Fruit fly (Drosophila melanogaster) whole organism, embryonic: ENCODE measurements around the gene CHES-1-like.

ENCODE experiments used
- CG11695 ChIP-seq: fragments of 200-800 bp; sonication (Bioruptor generic); IDR thresholded peaks from 3 replicates; pipeline ENCODE4 v1.3.6; 2022; ENCODE audit warnings: missing biosample characterization, missing genetic modification characterization
- CG12942 ChIP-seq: fragments of 200-800 bp; sonication (Bioruptor generic); optimal IDR thresholded peaks from 3 replicates; lab custom pipeline; 2016; ENCODE audit warnings: missing biosample characterization, missing genetic modification characterization
- CG13123 ChIP-seq: fragments of 200-800 bp; sonication (Bioruptor generic); optimal IDR thresholded peaks from 2 replicates; lab custom pipeline; 2016; ENCODE audit warnings: missing biosample characterization, missing genetic modification characterization
- CG14965 ChIP-seq: fragments of 200-800 bp; sonication (Bioruptor generic); optimal IDR thresholded peaks from 2 replicates; lab custom pipeline; 2016; ENCODE audit warnings: missing biosample characterization, missing genetic modification characterization, borderline replicate concordance
- CG15601 ChIP-seq: fragments of 200-800 bp; sonication (Bioruptor generic); optimal IDR thresholded peaks from 3 replicates; lab custom pipeline; 2019; ENCODE audit warnings: missing biosample characterization, mild to moderate bottlenecking, missing genetic modification characterization, moderate library complexity
- CG1603 ChIP-seq: fragments of 200-800 bp; sonication (Bioruptor generic); optimal IDR thresholded peaks from 2 replicates; lab custom pipeline; 2019; ENCODE audit warnings: missing biosample characterization, mild to moderate bottlenecking, missing genetic modification characterization, moderate library complexity
- CG1647 ChIP-seq: fragments of 200-800 bp; sonication (Bioruptor generic); optimal IDR thresholded peaks from 3 replicates; lab custom pipeline; 2016; ENCODE audit warnings: missing biosample characterization, missing genetic modification characterization
- CG17186 ChIP-seq: fragments of 200-800 bp; sonication (Bioruptor generic); optimal IDR thresholded peaks from 3 replicates; lab custom pipeline; 2017; ENCODE audit warnings: missing biosample characterization, missing genetic modification reagents, missing genetic modification characterization
- CG2120 ChIP-seq: fragments of 200-800 bp; sonication (Bioruptor generic); optimal IDR thresholded peaks from 3 replicates; lab custom pipeline; 2016; ENCODE audit warnings: missing biosample characterization, missing genetic modification characterization
- CG3163 ChIP-seq: fragments of 200-800 bp; sonication (Bioruptor generic); optimal IDR thresholded peaks from 3 replicates; lab custom pipeline; 2016; ENCODE audit warnings: missing biosample characterization, missing genetic modification characterization
- CG4360 ChIP-seq: fragments of 200-800 bp; sonication (Bioruptor generic); IDR thresholded peaks from 2 replicates; pipeline ENCODE4 v1.3.6; 2022; ENCODE audit warnings: missing biosample characterization, missing genetic modification characterization
- CG4730 ChIP-seq: fragments of 200-800 bp; sonication (Bioruptor generic); IDR thresholded peaks from 2 replicates; pipeline ENCODE4 v1.3.6; 2022; ENCODE audit warnings: missing biosample characterization, missing genetic modification characterization
- CG6654 ChIP-seq: fragments of 200-800 bp; sonication (Bioruptor generic); optimal IDR thresholded peaks from 2 replicates; lab custom pipeline; 2017; ENCODE audit warnings: missing biosample characterization, mild to moderate bottlenecking, missing genetic modification characterization
- CG6854 ChIP-seq: fragments of 200-800 bp; sonication (Bioruptor generic); optimal IDR thresholded peaks from 3 replicates; lab custom pipeline; 2017; ENCODE audit warnings: missing biosample characterization, mild to moderate bottlenecking, missing genetic modification characterization
- CG8290 ChIP-seq, 3 experiments: fragments of 200-800 bp; sonication (Bioruptor generic); optimal IDR thresholded peaks; 2 replicates each; lab custom pipeline; 2016 to 2019; ENCODE audit warnings: missing biosample characterization in 3 of 3, missing genetic modification characterization in 3 of 3, mild to moderate bottlenecking in 2 of 3, moderate library complexity in 1 of 3
- CG8765 ChIP-seq: fragments of 200-800 bp; sonication (Bioruptor generic); IDR thresholded peaks from 2 replicates; pipeline ENCODE4 v1.3.6; 2022; ENCODE audit warnings: missing biosample characterization, missing genetic modification characterization
- CTCF ChIP-seq: fragments of 200-800 bp; sonication (Bioruptor generic); optimal IDR thresholded peaks from 2 replicates; lab custom pipeline; 2017; ENCODE audit warnings: missing biosample characterization, mild to moderate bottlenecking, missing genetic modification characterization, moderate library complexity
- D19B ChIP-seq: fragments of 200-800 bp; sonication (Bioruptor generic); optimal IDR thresholded peaks from 2 replicates; lab custom pipeline; 2017; ENCODE audit warnings: missing biosample characterization, mild to moderate bottlenecking, missing genetic modification characterization
- Dad ChIP-seq: fragments of 200-800 bp; sonication (Bioruptor generic); optimal IDR thresholded peaks from 3 replicates; lab custom pipeline; 2016; ENCODE audit warnings: missing biosample characterization, missing genetic modification characterization
- Doc3 ChIP-seq: fragments of 200-800 bp; sonication (Bioruptor generic); IDR thresholded peaks from 3 replicates; pipeline ENCODE4 v1.3.6; 2022; ENCODE audit warnings: missing biosample characterization, missing genetic modification characterization; ENCODE audit not compliant: partially characterized antibody
- GATAe ChIP-seq: fragments of 200-800 bp; sonication (Bioruptor generic); conservative IDR thresholded peaks from 2 replicates; pipeline ENCODE4 v1.3.6; 2022; ENCODE audit warnings: missing biosample characterization, missing genetic modification characterization
- NC2β ChIP-seq: fragments of 200-800 bp; sonication (Bioruptor generic); optimal IDR thresholded peaks from 2 replicates; lab custom pipeline; 2016; ENCODE audit warnings: missing biosample characterization, missing genetic modification characterization
- Nf-YB ChIP-seq: fragments of 200-800 bp; sonication (Bioruptor generic); optimal IDR thresholded peaks from 3 replicates; lab custom pipeline; 2019; ENCODE audit warnings: missing biosample characterization, mild to moderate bottlenecking, missing genetic modification characterization, moderate library complexity
- Nf-YC ChIP-seq: fragments of 200-800 bp; optimal IDR thresholded peaks from 3 replicates; lab custom pipeline; 2019; ENCODE audit warnings: missing biosample characterization, mild to moderate bottlenecking, missing genetic modification characterization, moderate library complexity
- Optix ChIP-seq: fragments of 200-800 bp; sonication (Bioruptor generic); IDR thresholded peaks from 3 replicates; pipeline ENCODE4 v1.3.6; 2022; ENCODE audit warnings: missing biosample characterization, missing genetic modification characterization
- Scr ChIP-seq: fragments of 200-800 bp; sonication (Bioruptor generic); IDR thresholded peaks from 2 replicates; pipeline ENCODE4 v1.3.6; 2022; ENCODE audit warnings: missing biosample characterization, missing genetic modification characterization; ENCODE audit not compliant: partially characterized antibody
- al ChIP-seq: fragments of 200-800 bp; sonication (Bioruptor generic); IDR thresholded peaks from 2 replicates; pipeline ENCODE4 v1.3.6; 2022; ENCODE audit warnings: missing biosample characterization, missing genetic modification characterization
- crc ChIP-seq: fragments of 200-800 bp; sonication (Bioruptor generic); optimal IDR thresholded peaks from 2 replicates; lab custom pipeline; 2016; ENCODE audit warnings: missing biosample characterization, missing genetic modification characterization
- dimm ChIP-seq: fragments of 200-800 bp; sonication (Bioruptor generic); IDR thresholded peaks from 2 replicates; pipeline ENCODE4 v1.3.6; 2022; ENCODE audit warnings: missing biosample characterization, missing genetic modification characterization
- dysf ChIP-seq: fragments of 200-800 bp; sonication (Bioruptor generic); IDR thresholded peaks from 3 replicates; pipeline ENCODE4 v1.3.6; 2022; ENCODE audit warnings: missing biosample characterization, missing genetic modification characterization
- ems ChIP-seq: fragments of 200-800 bp; sonication (Bioruptor generic); optimal IDR thresholded peaks from 3 replicates; lab custom pipeline; 2016; ENCODE audit warnings: missing biosample characterization, missing genetic modification characterization
- en ChIP-seq: fragments of 200-800 bp; sonication (Bioruptor generic); optimal IDR thresholded peaks from 2 replicates; lab custom pipeline; 2016; ENCODE audit warnings: missing biosample characterization, missing genetic modification characterization
- esg ChIP-seq: fragments of 200-800 bp; sonication (Bioruptor generic); conservative IDR thresholded peaks from 2 replicates; pipeline ENCODE4 v1.3.6; 2022; ENCODE audit warnings: missing biosample characterization, missing genetic modification characterization
- exex ChIP-seq: fragments of 200-800 bp; sonication (Bioruptor generic); optimal IDR thresholded peaks from 4 replicates; lab custom pipeline; 2018; ENCODE audit warnings: missing biosample characterization, mild to moderate bottlenecking, missing genetic modification characterization, moderate library complexity
- fu2 ChIP-seq: fragments of 200-800 bp; sonication (Bioruptor generic); optimal IDR thresholded peaks from 2 replicates; lab custom pipeline; 2016; ENCODE audit warnings: missing biosample characterization, missing genetic modification characterization
- gcm ChIP-seq: fragments of 200-800 bp; sonication (Bioruptor generic); optimal IDR thresholded peaks from 2 replicates; lab custom pipeline; 2019; ENCODE audit warnings: missing biosample characterization, mild to moderate bottlenecking, missing genetic modification characterization, moderate library complexity
- gfzf ChIP-seq: fragments of 200-800 bp; sonication (Bioruptor generic); optimal IDR thresholded peaks from 2 replicates; lab custom pipeline; 2016; ENCODE audit warnings: missing biosample characterization, mild to moderate bottlenecking, missing genetic modification characterization, moderate library complexity
- hb ChIP-seq: fragments of 200-800 bp; sonication (Bioruptor generic); IDR thresholded peaks from 3 replicates; pipeline ENCODE4 v1.3.6; 2022; ENCODE audit warnings: missing biosample characterization, missing genetic modification characterization; ENCODE audit not compliant: partially characterized antibody
- her ChIP-seq: fragments of 200-800 bp; sonication (Bioruptor generic); optimal IDR thresholded peaks from 2 replicates; lab custom pipeline; 2016; ENCODE audit warnings: missing biosample characterization, missing genetic modification characterization
- repo ChIP-seq: fragments of 200-800 bp; sonication (Bioruptor generic); optimal IDR thresholded peaks from 2 replicates; lab custom pipeline; 2016; ENCODE audit warnings: missing biosample characterization, missing genetic modification characterization
- schlank ChIP-seq: fragments of 200-800 bp; sonication (Bioruptor generic); optimal IDR thresholded peaks from 2 replicates; lab custom pipeline; 2018; ENCODE audit warnings: missing biosample characterization, mild to moderate bottlenecking, missing genetic modification characterization
- sim ChIP-seq: fragments of 200-800 bp; sonication (Bioruptor generic); IDR thresholded peaks from 2 replicates; pipeline ENCODE4 v1.3.6; 2022; ENCODE audit warnings: missing biosample characterization, missing genetic modification characterization
- sima ChIP-seq: fragments of 200-800 bp; sonication (Bioruptor generic); optimal IDR thresholded peaks from 2 replicates; lab custom pipeline; 2016; ENCODE audit warnings: missing biosample characterization, missing genetic modification characterization
- slp2 ChIP-seq: fragments of 200-800 bp; sonication (Bioruptor generic); optimal IDR thresholded peaks from 2 replicates; lab custom pipeline; 2016; ENCODE audit warnings: missing biosample characterization, missing genetic modification characterization
- so ChIP-seq: fragments of 200-800 bp; sonication (Bioruptor generic); IDR thresholded peaks from 3 replicates; pipeline ENCODE4 v1.3.6; 2022; ENCODE audit warnings: missing biosample characterization, missing genetic modification characterization
- zfh2 ChIP-seq: fragments of 200-800 bp; sonication (Bioruptor generic); optimal IDR thresholded peaks from 2 replicates; lab custom pipeline; 2016; ENCODE audit warnings: missing biosample characterization, missing genetic modification characterization

CHES-1-like gene

dm6 chrX:7707350-7708241, 1.6 kb downstream of the CHES-1-like start (continued):
- no peak for TF ChIP-seq CG8765 (GFP tag; lab: Robert Waterston, UW)
- no peak for TF ChIP-seq esg
- no peak for TF ChIP-seq GATAe (GFP tag; lab: Robert Waterston, UW)
- no peak for TF ChIP-seq her (GFP tag; lab: Kevin White, UChicago)
- TF ChIP-seq CG4360 (GFP tag; lab: Robert Waterston, UW): peak; percentile 31; the same call in 1 of the 2 replicates
- TF ChIP-seq exex (tag; lab: Kevin White, UChicago): peak; percentile 67
- TF ChIP-seq CG14965 (GFP tag; lab: Kevin White, UChicago): no peak
- peak; percentile 44 for TF ChIP-seq CG1603
- no peak for TF ChIP-seq dysf
- TF ChIP-seq CTCF (GFP tag; lab: Kevin White, UChicago): no peak
- TF ChIP-seq CG3163 (GFP tag; lab: Kevin White, UChicago): peak; percentile 7
- TF ChIP-seq dimm (GFP tag; lab: Robert Waterston, UW): no peak
- TF ChIP-seq Nf-YC (tag; lab: Kevin White, UChicago): no peak
- peak; percentile 96 for TF ChIP-seq D19B
- no peak for TF ChIP-seq hb (GFP tag; lab: Robert Waterston, UW)

- TF ChIP-seq schlank (tag; lab: Kevin White, UChicago): peak; percentile 94
- TF ChIP-seq CG6654 (GFP tag; lab: Kevin White, UChicago): peak; percentile 84
- TF ChIP-seq CG6854 (GFP tag; lab: Kevin White, UChicago): peak; percentile 97
- TF ChIP-seq CG11695: peak; percentile 98
- TF ChIP-seq crc (GFP tag; lab: Kevin White, UChicago): peak; percentile 40
- TF ChIP-seq CG12942 (GFP tag; lab: Kevin White, UChicago): peak; percentile 95
- TF ChIP-seq gfzf (GFP tag; lab: Kevin White, UChicago): no peak
- TF ChIP-seq ems (GFP tag; lab: Kevin White, UChicago): peak; percentile 84
- TF ChIP-seq CG15601 (tag; lab: Kevin White, UChicago): peak; percentile 96
- TF ChIP-seq Optix (GFP tag; lab: Robert Waterston, UW): peak; percentile 95
- peak; percentile 19 for TF ChIP-seq NC2β (GFP tag; lab: Kevin White, UChicago)
- TF ChIP-seq gcm: peak; percentile 97
- TF ChIP-seq so (GFP tag; lab: Robert Waterston, UW): peak; percentile 97
- TF ChIP-seq Dad (GFP tag; lab: Kevin White, UChicago): peak; percentile 82
- peak; percentile 97 for TF ChIP-seq CG4730
- TF ChIP-seq Nf-YB: peak; percentile 87
- TF ChIP-seq al: peak; percentile 98
- peak; percentile 92 for TF ChIP-seq CG13123 (GFP tag; lab: Kevin White, UChicago)
- TF ChIP-seq CG1647 (GFP tag; lab: Kevin White, UChicago): peak; percentile 68
- TF ChIP-seq Scr (GFP tag; lab: Robert Waterston, UW): no peak
- TF ChIP-seq CG17186 (GFP tag; lab: Kevin White, UChicago): peak; percentile 67
- peak; percentile 92 for TF ChIP-seq CG8290 (GFP tag; optimal IDR thresholded peaks at IDR 0.05; lab: Kevin White, UChicago)
- TF ChIP-seq CG8290 (tag; optimal IDR thresholded peaks at IDR 0.05; lab: Kevin White, UChicago): peak; percentile 65 to 95
- TF ChIP-seq Doc3 (GFP tag; lab: Robert Waterston, UW): no peak
- peak; percentile 97 for TF ChIP-seq CG2120 (GFP tag; lab: Kevin White, UChicago)
- TF ChIP-seq sima: peak; percentile 56
- TF ChIP-seq repo: no peak
- peak; percentile 85 for TF ChIP-seq zfh2 (GFP tag; lab: Kevin White, UChicago)
- TF ChIP-seq fu2: peak; percentile 72
- peak; percentile 96 for TF ChIP-seq dimm (GFP tag; lab: Robert Waterston, UW)
- peak; percentile 76 for TF ChIP-seq slp2
- TF ChIP-seq sim: peak; percentile 95
- TF ChIP-seq en (GFP tag; lab: Kevin White, UChicago): no peak
These were observed 2.5 kb downstream of the CHES-1-like start for dm6 chrX:7706398-7707349.
